Worm (Caenorhabditis elegans): Measurements from ENCODE around the gene wip-1.

Gene wip-1

DNA sequence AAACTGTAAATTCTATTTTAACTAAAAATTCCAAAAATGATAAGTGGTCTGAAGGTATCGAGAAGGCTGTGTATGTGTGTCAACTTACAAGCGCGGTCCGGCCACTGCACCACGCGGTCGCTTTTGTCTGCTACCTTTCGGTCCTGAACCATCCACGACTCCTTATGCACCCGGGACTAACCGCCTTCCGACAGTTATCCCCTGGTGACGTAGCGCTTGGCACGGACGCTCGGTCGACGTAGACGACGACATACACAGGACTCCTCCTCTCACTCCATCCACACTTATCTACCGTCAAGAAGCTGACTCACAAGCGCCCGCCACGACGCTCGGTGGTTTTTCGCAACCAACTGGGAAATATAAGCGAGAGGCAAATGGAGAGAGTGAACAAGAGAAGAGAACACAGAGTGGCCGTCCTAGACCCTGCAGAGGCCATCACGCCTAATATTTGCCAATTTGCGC is 13.0 kb downstream of the wip-1 start (continued):
- peak; percentile 46 for TF ChIP-seq snpc-4 (GFP tag; optimal IDR thresholded peaks at IDR 0.05)
- peak in 1 of 4 experiments; percentile 64 for TF ChIP-seq snpc-4 (tag; optimal IDR thresholded peaks at IDR 0.05)
- peak; percentile 87 for TF ChIP-seq pbrm-1 (GFP tag; IDR thresholded peaks at IDR 0.05)
- TF ChIP-seq akir-1 (GFP tag; optimal IDR thresholded peaks at IDR 0.05): peak; percentile 39
- TF ChIP-seq hsf-1 (GFP tag; IDR thresholded peaks at IDR 0.05): 0 out of 2 replicates have a peak, but pooled peaks have one; percentile 55
- peak; percentile 54 for TF ChIP-seq mes-4 (tag; optimal IDR thresholded peaks at IDR 0.05)
- peak; percentile 74 for TF ChIP-seq Y53G8AR.9 (GFP tag; conservative IDR thresholded peaks at IDR 0.05)
- peak; percentile 55 for TF ChIP-seq lsl-1 (GFP tag; optimal IDR thresholded peaks at IDR 0.05)
- peak; percentile 87 for TF ChIP-seq K11D2.4 (GFP tag; IDR thresholded peaks at IDR 0.05)
- TF ChIP-seq rcor-1 (GFP tag; IDR thresholded peaks at IDR 0.05): peak; percentile 93
- peak; percentile 46 for TF ChIP-seq athp-1 (tag; optimal IDR thresholded peaks at IDR 0.05)
- TF ChIP-seq let-526 (GFP tag; IDR thresholded peaks at IDR 0.05): peak; percentile 59; the same call in 1 of the 2 replicates
- TF ChIP-seq attf-3 (GFP tag; conservative IDR thresholded peaks at IDR 0.05): peak; percentile 57
- TF ChIP-seq ceh-40 (GFP tag; IDR thresholded peaks at IDR 0.05): 0 out of 2 replicates have a peak, but pooled peaks have one; percentile 49
- peak; percentile 64 for TF ChIP-seq fkh-3 (tag; optimal IDR thresholded peaks at IDR 0.05)
- TF ChIP-seq B0261.1 (tag; optimal IDR thresholded peaks at IDR 0.05): peak; percentile 79
- TF ChIP-seq F37B4.10 (GFP tag; IDR thresholded peaks at IDR 0.05): peak; percentile 72; the same call in 1 of the 2 replicates
- peak; percentile 87 for TF ChIP-seq ztf-18 (tag; optimal IDR thresholded peaks at IDR 0.05)
- TF ChIP-seq attf-5 (GFP tag; optimal IDR thresholded peaks at IDR 0.05): peak; percentile 71
- TF ChIP-seq K12H6.12 (tag; optimal IDR thresholded peaks at IDR 0.05): peak; percentile 93
- 0 out of 2 replicates have a peak, but pooled peaks have one; percentile 22 for TF ChIP-seq Y79H2A.3 (GFP tag; conservative IDR thresholded peaks at IDR 0.05)
- peak; percentile 91 for TF ChIP-seq lin-26 (GFP tag; IDR thresholded peaks at IDR 0.05)
- peak; percentile 84 for TF ChIP-seq egrh-3 (GFP tag; IDR thresholded peaks at IDR 0.05)
- peak; percentile 62; the same call in 1 of the 2 replicates for TF ChIP-seq madf-3 (GFP tag; IDR thresholded peaks at IDR 0.05)
- 0 out of 2 replicates have a peak, but pooled peaks have one; percentile 61 for TF ChIP-seq ztf-28 (GFP tag; IDR thresholded peaks at IDR 0.05)
- peak; percentile 78 for TF ChIP-seq ztf-26 (tag; optimal IDR thresholded peaks at IDR 0.05)
- peak; percentile 67 for TF ChIP-seq F10E7.11 (tag; optimal IDR thresholded peaks at IDR 0.05)
- TF ChIP-seq lin-40 (tag; optimal IDR thresholded peaks at IDR 0.05): peak; percentile 91
- peak; percentile 21 for TF ChIP-seq F57C9.4 (tag; optimal IDR thresholded peaks at IDR 0.05)
- TF ChIP-seq ceh-79 (tag; optimal IDR thresholded peaks at IDR 0.05): peak; percentile 68
- peak; percentile 90 for TF ChIP-seq D2030.7 (GFP tag; IDR thresholded peaks at IDR 0.05)
- TF ChIP-seq C06A6.2 (GFP tag; conservative IDR thresholded peaks at IDR 0.05): peak; percentile 72; the same call in 1 of the 2 replicates
- TF ChIP-seq ceh-100 (GFP tag; IDR thresholded peaks at IDR 0.05): peak; percentile 71
- TF ChIP-seq repo-1 (tag; optimal IDR thresholded peaks at IDR 0.05): peak; percentile 90
- TF ChIP-seq attf-6 (GFP tag; IDR thresholded peaks at IDR 0.05): 0 out of 2 replicates have a peak, but pooled peaks have one; percentile 57
- peak; percentile 60 for TF ChIP-seq tlf-1 (GFP tag; optimal IDR thresholded peaks at IDR 0.05)
- peak; percentile 83 for TF ChIP-seq F52B5.7 (tag; optimal IDR thresholded peaks at IDR 0.05)
- TF ChIP-seq ztf-3 (GFP tag; optimal IDR thresholded peaks at IDR 0.05): peak; percentile 53
- peak; percentile 85 for TF ChIP-seq tbp1 (GFP tag; optimal IDR thresholded peaks at IDR 0.05)
- TF ChIP-seq ZK185.1 (tag; optimal IDR thresholded peaks at IDR 0.05; ENCODE audit: poor library complexity, severe bottlenecking): peak; percentile 84
- peak; percentile 89 for TF ChIP-seq nhr-80 (tag; optimal IDR thresholded peaks at IDR 0.05)
- peak; percentile 85 for TF ChIP-seq atf-7 (tag; optimal IDR thresholded peaks at IDR 0.05)
- peak; percentile 34; the same call in 1 of the 2 replicates for TF ChIP-seq cebp-2 (GFP tag; IDR thresholded peaks at IDR 0.05)
- peak; percentile 98 for TF ChIP-seq dox-1 (GFP tag; IDR thresholded peaks at IDR 0.05)
- 0 out of 2 replicates have a peak, but pooled peaks have one; percentile 27 for TF ChIP-seq madf-8 (GFP tag; conservative IDR thresholded peaks at IDR 0.05)
- TF ChIP-seq ceh-91 (GFP tag; IDR thresholded peaks at IDR 0.05): peak; percentile 66
- TF ChIP-seq rec-8 (tag; optimal IDR thresholded peaks at IDR 0.05): peak; percentile 5 to 22
- TF ChIP-seq egl-44 (GFP tag; IDR thresholded peaks at IDR 0.05): peak; percentile 69; the same call in 1 of the 2 replicates
